Worm (Caenorhabditis elegans): Measurements from ENCODE around the gene ZK822.9.

ce11 chrIV:11957074-11957473 is 41.3 kb downstream of the ZK822.9 start:
- no peak for TF ChIP-seq klf-2 (GFP tag; conservative IDR thresholded peaks at IDR 0.05)
- no peak for TF ChIP-seq cog-1 (tag; optimal IDR thresholded peaks at IDR 0.05)
- no peak for TF ChIP-seq T22C8.4 (GFP tag; IDR thresholded peaks at IDR 0.05)
- no peak for TF ChIP-seq ref-1 (GFP tag; conservative IDR thresholded peaks at IDR 0.05)

Data from whole organism, midembryonic.